Worm (Caenorhabditis elegans) whole organism, L4 larva: ENCODE results near the gene Y71H2AM.20.
A peak's percentile ranks its signal among the peaks of the same experiment; 100 is the strongest.

ENCODE experiments used
- F10B5.3 ChIP-seq: sonication (generic microtip); optimal IDR thresholded peaks from 2 replicates; lab custom pipeline; 2016; ENCODE audit warnings: mild to moderate bottlenecking, missing genetic modification characterization, missing compliant biosample characterization
- T20F7.1 ChIP-seq: fragments of 200-800 bp; sonication (Bioruptor generic); optimal IDR thresholded peaks from 2 replicates; lab custom pipeline; 2018; ENCODE audit warnings: mild to moderate bottlenecking, missing genetic modification characterization, missing compliant biosample characterization
- Y105C5A.15 ChIP-seq: fragments of 200-800 bp; sonication (Bioruptor generic); IDR thresholded peaks from 2 replicates; pipeline ENCODE4 v1.3.6; 2022; ENCODE audit warnings: missing genetic modification characterization, missing compliant biosample characterization
- Y48G9A.11 ChIP-seq: fragments of 200-800 bp; sonication (Bioruptor generic); IDR thresholded peaks from 2 replicates; pipeline ENCODE4 v1.3.6; 2022; ENCODE audit warnings: missing genetic modification reagents, missing genetic modification characterization, missing compliant biosample characterization
- Y5F2A.4 ChIP-seq: fragments of 200-800 bp; sonication (Bioruptor generic); optimal IDR thresholded peaks from 2 replicates; lab custom pipeline; 2018; ENCODE audit warnings: mild to moderate bottlenecking, missing genetic modification characterization, missing compliant biosample characterization
- Y75B8A.6 ChIP-seq: fragments of 200-800 bp; sonication (Bioruptor generic); IDR thresholded peaks from 2 replicates; pipeline ENCODE4 v1.3.6; 2022; ENCODE audit warnings: missing genetic modification reagents, missing genetic modification characterization, missing compliant biosample characterization
- aha-1 ChIP-seq: fragments of 150-350 bp; peaks from one replicate; lab custom pipeline; 2014; ENCODE audit warnings: missing biosample characterization, missing genetic modification characterization
- attf-4 ChIP-seq: sonication (generic microtip); optimal IDR thresholded peaks from 3 replicates; lab custom pipeline; 2017; ENCODE audit warnings: missing biosample characterization, missing genetic modification characterization
- ceh-20 ChIP-seq: fragments of 200-800 bp; sonication (Bioruptor generic); IDR thresholded peaks from 2 replicates; pipeline ENCODE4 v1.3.6; 2022; ENCODE audit warnings: missing genetic modification reagents, missing genetic modification characterization, missing compliant biosample characterization
- ceh-28 ChIP-seq: fragments of 150-350 bp; optimal IDR thresholded peaks from 2 replicates; lab custom pipeline; 2014; ENCODE audit warnings: missing biosample characterization, missing genetic modification reagents, missing genetic modification characterization
- ceh-44 ChIP-seq: fragments of 200-800 bp; sonication (Bioruptor generic); IDR thresholded peaks from 2 replicates; pipeline ENCODE4 v1.3.6; 2022; ENCODE audit warnings: missing genetic modification reagents, missing genetic modification characterization, missing compliant biosample characterization
- ceh-62 ChIP-seq: sonication (generic microtip); optimal IDR thresholded peaks from 2 replicates; lab custom pipeline; 2017; ENCODE audit warnings: missing biosample characterization, missing genetic modification characterization
- cey-2 ChIP-seq: sonication (generic microtip); optimal IDR thresholded peaks from 3 replicates; lab custom pipeline; 2017; ENCODE audit warnings: missing genetic modification characterization, mild to moderate bottlenecking, missing compliant biosample characterization, antibody characterized with exemption, borderline replicate concordance; ENCODE audit not compliant: insufficient read depth
- egl-43 ChIP-seq: fragments of 200-800 bp; sonication (Bioruptor generic); IDR thresholded peaks from 2 replicates; pipeline ENCODE4 v1.3.6; 2022; ENCODE audit warnings: missing genetic modification reagents, missing genetic modification characterization, missing compliant biosample characterization
- hlh-11 ChIP-seq: fragments of 200-800 bp; sonication (Bioruptor generic); optimal IDR thresholded peaks from 2 replicates; lab custom pipeline; 2018; ENCODE audit warnings: mild to moderate bottlenecking, missing genetic modification characterization, missing compliant biosample characterization
- hlh-30 ChIP-seq: sonication (generic microtip); optimal IDR thresholded peaks from 2 replicates; lab custom pipeline; 2017; ENCODE audit warnings: antibody characterized with exemption, mild to moderate bottlenecking, missing genetic modification characterization, missing compliant biosample characterization; ENCODE audit not compliant: insufficient read depth
- lin-29 ChIP-seq: fragments of 200-800 bp; sonication (Bioruptor generic); IDR thresholded peaks from 2 replicates; pipeline ENCODE4 v1.3.6; 2022; ENCODE audit warnings: missing genetic modification reagents, missing genetic modification characterization, missing compliant biosample characterization
- madf-9 ChIP-seq: fragments of 200-800 bp; sonication (Bioruptor generic); conservative IDR thresholded peaks from 2 replicates; pipeline ENCODE4 v1.3.6; 2022; ENCODE audit warnings: missing genetic modification reagents, missing genetic modification characterization, missing compliant biosample characterization
- mep-1 ChIP-seq: fragments of 150-350 bp; sonication (generic microtip); optimal IDR thresholded peaks from 3 replicates; lab custom pipeline; 2014; ENCODE audit warnings: missing biosample characterization, missing genetic modification characterization
- mxl-2 ChIP-seq: fragments of 200-800 bp; sonication (Bioruptor generic); conservative IDR thresholded peaks from 2 replicates; pipeline ENCODE4 v1.3.6; 2022; ENCODE audit warnings: missing genetic modification reagents, missing genetic modification characterization, missing compliant biosample characterization
- nhr-10 ChIP-seq: fragments of 150-350 bp; optimal IDR thresholded peaks from 2 replicates; lab custom pipeline; 2014; ENCODE audit warnings: missing biosample characterization, missing genetic modification characterization
- nhr-102 ChIP-seq: sonication (generic microtip); optimal IDR thresholded peaks from 2 replicates; lab custom pipeline; 2016; ENCODE audit warnings: mild to moderate bottlenecking, missing genetic modification characterization, moderate library complexity, missing compliant biosample characterization
- nhr-25 ChIP-seq: sonication (generic microtip); optimal IDR thresholded peaks from 2 replicates; lab custom pipeline; 2017; ENCODE audit warnings: missing genetic modification characterization, mild to moderate bottlenecking, missing compliant biosample characterization, antibody characterized with exemption, moderate library complexity, borderline replicate concordance; ENCODE audit not compliant: insufficient read depth
- nhr-77 ChIP-seq: fragments of 150-350 bp; optimal IDR thresholded peaks from 2 replicates; lab custom pipeline; 2014; ENCODE audit warnings: missing biosample characterization, missing genetic modification characterization
- pha-4 ChIP-seq, 2 experiments: fragments of 150-350 bp in 1 of 2; fragments of 200-800 bp in 1 of 2; sonication (Bioruptor generic) in 1 of 2; IDR thresholded peaks in 1 of 2; optimal IDR thresholded peaks in 1 of 2; 2 replicates each; pipeline versions ENCODE4 v1.3.6 to Lab custom; 2014 to 2022; ENCODE audit warnings: missing genetic modification characterization in 2 of 2, missing genetic modification reagents in 2 of 2, missing biosample characterization in 1 of 2, missing compliant biosample characterization in 1 of 2
- skn-1 ChIP-seq: fragments of 150-350 bp; optimal IDR thresholded peaks from 2 replicates; lab custom pipeline; 2014; ENCODE audit warnings: missing biosample characterization, missing genetic modification characterization
- snpc-1.2 ChIP-seq: fragments of 200-800 bp; sonication (Bioruptor generic); IDR thresholded peaks from 2 replicates; pipeline ENCODE4 v1.3.6; 2022; ENCODE audit warnings: missing genetic modification reagents, missing genetic modification characterization, missing compliant biosample characterization
- snpc-4 ChIP-seq: fragments of 150-350 bp; optimal IDR thresholded peaks from 2 replicates; lab custom pipeline; 2014; ENCODE audit warnings: missing biosample characterization, missing genetic modification characterization
- spr-1 ChIP-seq: sonication (generic microtip); optimal IDR thresholded peaks from 2 replicates; lab custom pipeline; 2016; ENCODE audit warnings: mild to moderate bottlenecking, missing genetic modification characterization, missing compliant biosample characterization
- tag-97 ChIP-seq: fragments of 200-800 bp; sonication (Bioruptor generic); IDR thresholded peaks from 2 replicates; pipeline ENCODE4 v1.3.6; 2022; ENCODE audit warnings: missing genetic modification characterization, missing compliant biosample characterization
- zag-1 ChIP-seq: fragments of 150-350 bp; optimal IDR thresholded peaks from 2 replicates; lab custom pipeline; 2014; ENCODE audit warnings: missing biosample characterization, missing genetic modification characterization
- zip-11 ChIP-seq: fragments of 200-800 bp; sonication (Bioruptor generic); IDR thresholded peaks from 2 replicates; pipeline ENCODE4 v1.3.6; 2022; ENCODE audit warnings: missing genetic modification characterization, missing compliant biosample characterization
- zip-2 ChIP-seq: fragments of 150-350 bp; optimal IDR thresholded peaks from 2 replicates; lab custom pipeline; 2014; ENCODE audit warnings: missing biosample characterization, missing genetic modification characterization
- ztf-11 ChIP-seq: fragments of 150-350 bp; optimal IDR thresholded peaks from 2 replicates; lab custom pipeline; 2014; ENCODE audit warnings: missing biosample characterization, missing genetic modification characterization

Y71H2AM.20 gene

DNA sequence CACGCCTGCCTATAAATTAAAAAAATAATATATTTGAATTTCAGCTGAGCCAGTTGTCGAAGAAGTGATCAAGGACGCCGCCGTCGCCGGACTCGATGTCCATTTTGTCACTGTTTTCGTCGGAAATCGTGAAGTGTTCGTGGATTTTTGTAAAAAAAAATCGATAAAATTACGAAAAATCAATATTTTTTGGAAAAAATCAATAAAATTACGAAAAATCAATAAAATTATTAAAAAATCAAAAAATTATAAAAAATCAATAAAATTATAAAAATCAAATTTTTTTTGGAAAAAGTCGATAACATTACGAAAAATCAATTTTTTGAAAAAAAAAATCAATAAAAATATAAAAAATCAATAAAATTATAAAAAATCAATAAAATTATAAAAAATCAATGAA lies 49.2 kb upstream of the Y71H2AM.20 start:
- TF ChIP-seq hlh-11 (tag; lab: Kevin White, UChicago) (no peak), Y105C5A.15 (GFP tag; lab: Robert Waterston, UW) (no peak), cey-2 (tag; lab: Kevin White, UChicago) (no peak), ceh-28 (tag; lab: Kevin White, UChicago) (peak; percentile 82), T20F7.1 (GFP tag; lab: Kevin White, UChicago) (no peak)
- TF ChIP-seq, all 104 proteins: peak for 1

- TF ChIP-seq nhr-25 (tag; lab: Kevin White, UChicago): no peak
- TF ChIP-seq Y75B8A.6 (GFP tag; lab: Robert Waterston, UW): no peak
- no peak for TF ChIP-seq Y48G9A.11 (GFP tag; lab: Robert Waterston, UW)
- no peak for TF ChIP-seq attf-4 (tag; lab: Kevin White, UChicago)
- TF ChIP-seq nhr-102: no peak
- TF ChIP-seq ceh-44: no peak
- no peak for TF ChIP-seq T20F7.1 (GFP tag; lab: Kevin White, UChicago)
- TF ChIP-seq Y5F2A.4 (GFP tag; lab: Kevin White, UChicago): no peak
- TF ChIP-seq lin-29 (GFP tag; lab: Robert Waterston, UW): no peak
- TF ChIP-seq ceh-62 (tag; lab: Kevin White, UChicago): no peak
- no peak for TF ChIP-seq cey-2 (tag; lab: Kevin White, UChicago)
- TF ChIP-seq F10B5.3: no peak
- TF ChIP-seq zip-2 (tag; lab: Kevin White, UChicago): no peak
- TF ChIP-seq skn-1 (tag; lab: Kevin White, UChicago): no peak
- TF ChIP-seq ceh-20 (GFP tag; lab: Robert Waterston, UW): no peak
Observed at ce11 chrIII:2834363-2834762, 48.6 kb upstream of the Y71H2AM.20 start, which contains the start of gene txdc-17. Gene txdc-17 (plus strand): TSS chrIII:2834663.

- no peak for TF ChIP-seq pha-4 (GFP tag; IDR thresholded peaks at IDR 0.05; lab: Robert Waterston, UW)
- no peak for TF ChIP-seq pha-4 (tag; optimal IDR thresholded peaks at IDR 0.05; lab: Kevin White, UChicago)
- TF ChIP-seq snpc-4 (tag; lab: Kevin White, UChicago): no peak
- TF ChIP-seq egl-43: no peak
- no peak for TF ChIP-seq mxl-2 (GFP tag; lab: Robert Waterston, UW)
- no peak for TF ChIP-seq tag-97 (GFP tag; lab: Robert Waterston, UW)
- TF ChIP-seq nhr-10 (tag; lab: Kevin White, UChicago): no peak
- no peak for TF ChIP-seq ztf-11 (tag; lab: Kevin White, UChicago)
- no peak for TF ChIP-seq ceh-62 (tag; lab: Kevin White, UChicago)
- no peak for TF ChIP-seq zip-11 (GFP tag; lab: Robert Waterston, UW)
- TF ChIP-seq nhr-77 (tag; lab: Kevin White, UChicago): no peak
- TF ChIP-seq mep-1 (tag; lab: Kevin White, UChicago): no peak
- TF ChIP-seq spr-1 (tag; lab: Kevin White, UChicago): no peak
- TF ChIP-seq zag-1 (tag; lab: Kevin White, UChicago): no peak
- no peak for TF ChIP-seq hlh-11 (tag; lab: Kevin White, UChicago)
- TF ChIP-seq snpc-1.2 (GFP tag; lab: Robert Waterston, UW): no peak
- TF ChIP-seq hlh-30 (tag; lab: Kevin White, UChicago): no peak
Observed at ce11 chrIII:2832483-2832882, 46.7 kb upstream of the Y71H2AM.20 start, which contains the start of gene Y71H2AM.29. Gene Y71H2AM.29 (plus strand): TSS chrIII:2832783.

DNA sequence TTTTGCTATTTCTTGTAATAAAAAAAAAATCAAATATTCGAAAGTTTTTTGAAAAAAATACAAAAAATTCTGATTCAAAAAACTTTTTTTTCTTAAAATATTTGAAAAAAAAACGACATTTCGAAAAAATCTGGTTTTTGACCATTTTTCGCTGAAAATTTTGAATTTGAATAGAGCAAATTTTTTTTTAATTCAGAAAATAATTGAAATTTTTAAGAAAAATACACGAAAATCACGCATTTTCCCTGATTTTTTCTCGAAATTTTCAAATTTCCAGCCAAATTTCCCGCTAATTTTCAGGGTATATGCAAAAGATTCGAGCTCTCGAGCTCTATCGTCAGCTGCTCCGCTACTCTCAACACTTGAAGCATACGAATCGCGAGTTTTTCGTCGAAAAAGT lies 41.0 kb upstream of the Y71H2AM.20 start, which contains the start of gene Y71H2AM.1:
Y71H2AM.1 (plus strand) TSS at position 301 of the 400 bp plus-strand sequence.
- TF ChIP-seq aha-1 (tag; lab: Kevin White, UChicago) (peak; percentile 29), madf-9 (no peak)
- TF ChIP-seq, all 104 proteins: peak for 1
